Worm (Caenorhabditis elegans): Measurements from ENCODE around the gene cmtr-1.

ce11 chrII:15014380-15014779 lies 11.5 kb upstream of the cmtr-1 start, which contains the start of gene Y53F4B.51:
- TF ChIP-seq xbp-1 (tag; optimal IDR thresholded peaks at IDR 0.05), result no peak
- TF ChIP-seq rnt-1 (tag; optimal IDR thresholded peaks at IDR 0.05), result no peak
- TF ChIP-seq nhr-85 (tag), result no peak
- TF ChIP-seq alr-1 (tag; optimal IDR thresholded peaks at IDR 0.05; ENCODE audit: borderline replicate concordance), result no peak
- TF ChIP-seq ama-1 (optimal IDR thresholded peaks at IDR 0.05), result no peak
- no peak for TF ChIP-seq tbx-2 (tag; optimal IDR thresholded peaks at IDR 0.05)
- TF ChIP-seq fkh-4 (tag; optimal IDR thresholded peaks at IDR 0.05; ENCODE audit: borderline replicate concordance), result no peak
- no peak for TF ChIP-seq mdl-1 (tag; optimal IDR thresholded peaks at IDR 0.05)
- no peak for TF ChIP-seq dpl-1 (GFP tag; optimal IDR thresholded peaks at IDR 0.05)
- no peak for TF ChIP-seq skn-1 (tag; optimal IDR thresholded peaks at IDR 0.05)
- no peak for TF ChIP-seq lin-39 (tag; optimal IDR thresholded peaks at IDR 0.05)
- TF ChIP-seq ztf-11 (tag; optimal IDR thresholded peaks at IDR 0.05), result no peak

Measured in whole organism, L1 larva.